Fruit fly (Drosophila melanogaster) whole organism, embryonic: ENCODE results near the gene mRpL12.

ENCODE experiments used
- Abd-B ChIP-seq: fragments of 200-800 bp; sonication (Bioruptor generic); optimal IDR thresholded peaks from 2 replicates; lab custom pipeline; 2018; ENCODE audit warnings: missing biosample characterization, mild to moderate bottlenecking, missing genetic modification characterization, moderate library complexity
- Atf6 ChIP-seq: fragments of 200-800 bp; sonication (Bioruptor generic); IDR thresholded peaks from 2 replicates; pipeline ENCODE4 v1.3.6; 2022; ENCODE audit warnings: missing biosample characterization, missing genetic modification characterization
- CG10147 ChIP-seq: fragments of 200-800 bp; sonication (Bioruptor generic); optimal IDR thresholded peaks from 2 replicates; lab custom pipeline; 2019; ENCODE audit warnings: missing biosample characterization, mild to moderate bottlenecking, missing genetic modification characterization, moderate library complexity
- CG10267 ChIP-seq: fragments of 200-800 bp; sonication (Bioruptor generic); optimal IDR thresholded peaks from 2 replicates; lab custom pipeline; 2018; ENCODE audit warnings: missing biosample characterization, mild to moderate bottlenecking, missing genetic modification characterization, moderate library complexity
- CG10979 ChIP-seq: fragments of 200-800 bp; sonication (Bioruptor generic); optimal IDR thresholded peaks from 2 replicates; lab custom pipeline; 2018; ENCODE audit warnings: missing biosample characterization, mild to moderate bottlenecking, missing genetic modification characterization, moderate library complexity
- CG11398 ChIP-seq: fragments of 200-800 bp; sonication (Bioruptor generic); optimal IDR thresholded peaks from 2 replicates; lab custom pipeline; 2016; ENCODE audit warnings: missing biosample characterization, missing genetic modification characterization
- CG11695 ChIP-seq: fragments of 200-800 bp; sonication (Bioruptor generic); IDR thresholded peaks from 3 replicates; pipeline ENCODE4 v1.3.6; 2022; ENCODE audit warnings: missing biosample characterization, missing genetic modification characterization
- CG12219 ChIP-seq: fragments of 200-800 bp; sonication (Bioruptor generic); optimal IDR thresholded peaks from 3 replicates; lab custom pipeline; 2018; ENCODE audit warnings: missing biosample characterization, mild to moderate bottlenecking, missing genetic modification characterization
- CG12299 ChIP-seq: fragments of 200-800 bp; sonication (Bioruptor generic); optimal IDR thresholded peaks from 2 replicates; lab custom pipeline; 2018; ENCODE audit warnings: missing biosample characterization, mild to moderate bottlenecking, missing genetic modification characterization
- CG14710 ChIP-seq: fragments of 200-800 bp; sonication (Bioruptor generic); optimal IDR thresholded peaks from 3 replicates; lab custom pipeline; 2019; ENCODE audit warnings: missing biosample characterization, mild to moderate bottlenecking, missing genetic modification characterization, moderate library complexity
- CG15011 ChIP-seq: fragments of 200-800 bp; sonication (Bioruptor generic); optimal IDR thresholded peaks from 3 replicates; lab custom pipeline; 2018; ENCODE audit warnings: missing biosample characterization, mild to moderate bottlenecking, missing genetic modification characterization
- CG16863 ChIP-seq: fragments of 200-800 bp; sonication (Bioruptor generic); optimal IDR thresholded peaks from 3 replicates; lab custom pipeline; 2016; ENCODE audit warnings: missing biosample characterization, missing genetic modification characterization
- CG17328 ChIP-seq: fragments of 200-800 bp; sonication (Bioruptor generic); IDR thresholded peaks from 2 replicates; pipeline ENCODE4 v1.3.6; 2022; ENCODE audit warnings: missing biosample characterization, missing genetic modification characterization
- CG17359 ChIP-seq: fragments of 200-800 bp; sonication (Bioruptor generic); optimal IDR thresholded peaks from 3 replicates; lab custom pipeline; 2018; ENCODE audit warnings: missing biosample characterization, mild to moderate bottlenecking, missing genetic modification characterization, moderate library complexity
- CG18262 ChIP-seq: fragments of 200-800 bp; optimal IDR thresholded peaks from 3 replicates; lab custom pipeline; 2019; ENCODE audit warnings: missing biosample characterization, mild to moderate bottlenecking, missing genetic modification characterization, moderate library complexity
- CG30403 ChIP-seq: fragments of 200-800 bp; sonication (Bioruptor generic); optimal IDR thresholded peaks from 3 replicates; lab custom pipeline; 2016; ENCODE audit warnings: missing biosample characterization, missing genetic modification characterization
- CG3995 ChIP-seq: fragments of 200-800 bp; sonication (Bioruptor generic); optimal IDR thresholded peaks from 3 replicates; lab custom pipeline; 2016; ENCODE audit warnings: missing biosample characterization, missing genetic modification characterization
- CG4424 ChIP-seq: fragments of 200-800 bp; sonication (Bioruptor generic); optimal IDR thresholded peaks from 3 replicates; lab custom pipeline; 2016; ENCODE audit warnings: missing biosample characterization, missing genetic modification characterization
- CG6765 ChIP-seq: fragments of 200-800 bp; sonication (Bioruptor generic); optimal IDR thresholded peaks from 3 replicates; lab custom pipeline; 2017; ENCODE audit warnings: missing biosample characterization, mild to moderate bottlenecking, missing genetic modification characterization
- CG7928 ChIP-seq: fragments of 200-800 bp; sonication (Bioruptor generic); optimal IDR thresholded peaks from 2 replicates; lab custom pipeline; 2017; ENCODE audit warnings: missing biosample characterization, mild to moderate bottlenecking, missing genetic modification characterization
- Deaf1 ChIP-seq: fragments of 200-800 bp; optimal IDR thresholded peaks from 3 replicates; lab custom pipeline; 2019; ENCODE audit warnings: missing biosample characterization, mild to moderate bottlenecking, missing genetic modification characterization, moderate library complexity
- Drgx ChIP-seq: fragments of 200-800 bp; sonication (Bioruptor generic); IDR thresholded peaks from 2 replicates; pipeline ENCODE4 v1.3.6; 2022; ENCODE audit warnings: missing biosample characterization, missing genetic modification characterization
- Hand ChIP-seq: fragments of 200-800 bp; sonication (Bioruptor generic); optimal IDR thresholded peaks from 2 replicates; lab custom pipeline; 2017; ENCODE audit warnings: mild to moderate bottlenecking, missing biosample characterization, missing genetic modification reagents, missing genetic modification characterization
- Spps ChIP-seq: fragments of 200-800 bp; sonication (Bioruptor generic); optimal IDR thresholded peaks from 2 replicates; lab custom pipeline; 2018; ENCODE audit warnings: missing biosample characterization, mild to moderate bottlenecking, missing genetic modification characterization
- Sry-δ ChIP-seq: fragments of 200-800 bp; sonication (Bioruptor generic); optimal IDR thresholded peaks from 2 replicates; lab custom pipeline; 2016; ENCODE audit warnings: missing biosample characterization, missing genetic modification characterization
- Stat92E ChIP-seq, 3 experiments: fragments of >200 bp in 2 of 3; fragments of 200-800 bp in 1 of 3; sonication (Bioruptor generic) in 1 of 3; optimal IDR thresholded peaks; 2 replicates each; lab custom pipeline; 2017 to 2019; ENCODE audit warnings: missing biosample characterization in 3 of 3, missing genetic modification characterization in 3 of 3, mild to moderate bottlenecking in 1 of 3, moderate library complexity in 1 of 3
- Trl ChIP-seq, 3 experiments: fragments of >200 bp in 2 of 3; fragments of 200-800 bp in 1 of 3; sonication (Bioruptor generic) in 1 of 3; optimal IDR thresholded peaks; 2 replicates in 1 of 3; 3 replicates in 2 of 3; lab custom pipeline; 2016 to 2017; ENCODE audit warnings: missing biosample characterization in 1 of 3, missing genetic modification characterization in 1 of 3
- ato ChIP-seq: fragments of 200-800 bp; sonication (Bioruptor generic); IDR thresholded peaks from 2 replicates; pipeline ENCODE4 v1.3.6; 2022; ENCODE audit warnings: missing biosample characterization, missing genetic modification characterization; ENCODE audit not compliant: partially characterized antibody
- cato ChIP-seq: fragments of 200-800 bp; sonication (Bioruptor generic); optimal IDR thresholded peaks from 2 replicates; lab custom pipeline; 2016; ENCODE audit warnings: missing biosample characterization, missing genetic modification characterization, borderline replicate concordance
- caup ChIP-seq: fragments of 200-800 bp; sonication (Bioruptor generic); optimal IDR thresholded peaks from 3 replicates; lab custom pipeline; 2017; ENCODE audit warnings: missing biosample characterization, mild to moderate bottlenecking, missing genetic modification characterization, moderate library complexity; ENCODE audit not compliant: severe bottlenecking
- dimm ChIP-seq: fragments of 200-800 bp; sonication (Bioruptor generic); IDR thresholded peaks from 2 replicates; pipeline ENCODE4 v1.3.6; 2022; ENCODE audit warnings: missing biosample characterization, missing genetic modification characterization
- emc ChIP-seq: fragments of 200-800 bp; sonication (Bioruptor generic); optimal IDR thresholded peaks from 2 replicates; lab custom pipeline; 2016; ENCODE audit warnings: missing biosample characterization, missing genetic modification characterization
- en ChIP-seq: fragments of 200-800 bp; sonication (Bioruptor generic); optimal IDR thresholded peaks from 2 replicates; lab custom pipeline; 2016; ENCODE audit warnings: missing biosample characterization, missing genetic modification characterization
- ewg ChIP-seq: fragments of 200-800 bp; sonication (Bioruptor generic); optimal IDR thresholded peaks from 3 replicates; lab custom pipeline; 2017; ENCODE audit warnings: mild to moderate bottlenecking, missing biosample characterization, missing genetic modification reagents, missing genetic modification characterization
- ftz-f1 ChIP-seq: fragments of 200-800 bp; sonication (Bioruptor generic); optimal IDR thresholded peaks from 2 replicates; lab custom pipeline; 2016; ENCODE audit warnings: missing biosample characterization, missing genetic modification characterization
- fu2 ChIP-seq: fragments of 200-800 bp; sonication (Bioruptor generic); optimal IDR thresholded peaks from 2 replicates; lab custom pipeline; 2016; ENCODE audit warnings: missing biosample characterization, missing genetic modification characterization
- grn ChIP-seq: fragments of 200-800 bp; sonication (Bioruptor generic); optimal IDR thresholded peaks from 3 replicates; lab custom pipeline; 2017; ENCODE audit warnings: missing biosample characterization, missing genetic modification characterization
- kah ChIP-seq: fragments of 200-800 bp; sonication (Bioruptor generic); optimal IDR thresholded peaks from 2 replicates; lab custom pipeline; 2018; ENCODE audit warnings: missing biosample characterization, mild to moderate bottlenecking, missing genetic modification characterization
- mirr ChIP-seq: fragments of 200-800 bp; sonication (Bioruptor generic); optimal IDR thresholded peaks from 3 replicates; lab custom pipeline; 2018; ENCODE audit warnings: missing biosample characterization, mild to moderate bottlenecking, missing genetic modification characterization
- nau ChIP-seq: fragments of 200-800 bp; sonication (Bioruptor generic); optimal IDR thresholded peaks from 3 replicates; lab custom pipeline; 2017; ENCODE audit warnings: missing biosample characterization, mild to moderate bottlenecking, missing genetic modification characterization, missing genetic modification reagents
- nom ChIP-seq: fragments of 200-800 bp; sonication (Bioruptor generic); optimal IDR thresholded peaks from 2 replicates; lab custom pipeline; 2017; ENCODE audit warnings: missing biosample characterization, missing genetic modification characterization, mild to moderate bottlenecking, moderate library complexity, missing genetic modification reagents
- pb ChIP-seq: fragments of 200-800 bp; sonication (Bioruptor generic); optimal IDR thresholded peaks from 3 replicates; lab custom pipeline; 2016; ENCODE audit warnings: missing biosample characterization, missing genetic modification characterization
- phol ChIP-seq: fragments of 200-800 bp; sonication (Bioruptor generic); optimal IDR thresholded peaks from 3 replicates; lab custom pipeline; 2018; ENCODE audit warnings: missing biosample characterization, mild to moderate bottlenecking, missing genetic modification characterization, moderate library complexity
- prd ChIP-seq, 3 experiments: fragments of >200 bp in 2 of 3; fragments of 200-800 bp in 1 of 3; sonication (Bioruptor generic) in 1 of 3; optimal IDR thresholded peaks in 2 of 3; IDR thresholded peaks in 1 of 3; 2 replicates in 2 of 3; 3 replicates in 1 of 3; pipeline versions ENCODE4 v1.3.6 to Lab custom; 2017 to 2022; ENCODE audit warnings: missing biosample characterization in 1 of 3, missing genetic modification characterization in 1 of 3
- run ChIP-seq: fragments of 200-800 bp; sonication (Bioruptor generic); optimal IDR thresholded peaks from 3 replicates; lab custom pipeline; 2018; ENCODE audit warnings: missing biosample characterization, mild to moderate bottlenecking, missing genetic modification characterization
- seq ChIP-seq: fragments of 200-800 bp; sonication (Bioruptor generic); IDR thresholded peaks from 2 replicates; pipeline ENCODE4 v1.3.6; 2022; ENCODE audit warnings: missing biosample characterization, missing genetic modification characterization
- sqz ChIP-seq: fragments of 200-800 bp; sonication (Bioruptor generic); optimal IDR thresholded peaks from 3 replicates; lab custom pipeline; 2018; ENCODE audit warnings: missing biosample characterization, mild to moderate bottlenecking, missing genetic modification characterization
- ttk ChIP-seq: fragments of 200-800 bp; sonication (Bioruptor generic); IDR thresholded peaks from 2 replicates; pipeline ENCODE4 v2.1.2; 2022; ENCODE audit warnings: missing biosample characterization, missing genetic modification characterization

mRpL12 gene

dm6 chr3L:8996173-8996767 lies 39.7 kb downstream of the mRpL12 start (continued):
- TF ChIP-seq grn (GFP tag; lab: Kevin White, UChicago) (no peak), Stat92E (GFP tag; optimal IDR thresholded peaks at IDR 0.05; lab: Kevin White, UChicago) (no peak), nom (GFP tag; lab: Kevin White, UChicago) (no peak), CG7928 (no peak), CG10979 (tag; lab: Kevin White, UChicago) (peak; percentile 69), cato (GFP tag; lab: Kevin White, UChicago) (peak; percentile 24), nau (GFP tag; lab: Kevin White, UChicago) (no peak), fu2 (GFP tag; lab: Kevin White, UChicago) (peak; percentile 24), en (no peak), Sry-δ (GFP tag; lab: Kevin White, UChicago) (no peak), CG14710 (tag; lab: Kevin White, UChicago) (peak; percentile 49), phol (peak; percentile 64), CG10267 (tag; lab: Kevin White, UChicago) (peak; percentile 57), CG18262 (no peak), Spps (tag; lab: Kevin White, UChicago) (peak; percentile 31), ewg (GFP tag; lab: Kevin White, UChicago) (peak; percentile 58), CG3995 (peak; percentile 30), pb (no peak), Deaf1 (tag; lab: Kevin White, UChicago) (no peak), CG16863 (GFP tag; lab: Kevin White, UChicago) (peak; percentile 45), Atf6 (GFP tag; lab: Robert Waterston, UW) (no peak), CG17359 (tag; lab: Kevin White, UChicago) (peak; percentile 84), CG10147 (GFP tag; lab: Kevin White, UChicago) (no peak), CG15011 (GFP tag; lab: Kevin White, UChicago) (peak; percentile 11), CG30403 (peak; percentile 68), Hand (GFP tag; lab: Kevin White, UChicago) (no peak), kah (GFP tag; lab: Kevin White, UChicago) (no peak), Abd-B (peak; percentile 58), CG12219 (GFP tag; lab: Kevin White, UChicago) (peak; percentile 35), sqz (GFP tag; lab: Kevin White, UChicago) (no peak), prd (optimal IDR thresholded peaks at IDR 0.05; lab: Kevin White, UChicago) (no peak), prd (GFP tag; IDR thresholded peaks at IDR 0.05; lab: Robert Waterston, UW) (peak; percentile 78), mirr (no peak), CG12299 (tag; lab: Kevin White, UChicago) (no peak), Drgx (GFP tag; lab: Robert Waterston, UW) (peak; percentile 90), CG17328 (GFP tag; lab: Robert Waterston, UW) (peak; percentile 82), ato (GFP tag; lab: Robert Waterston, UW) (no peak), dimm (GFP tag; lab: Robert Waterston, UW) (peak; percentile 51; the same call in 1 of the 2 replicates), CG11695 (GFP tag; lab: Robert Waterston, UW) (0 out of 3 replicates have a peak, but pooled peaks have one; percentile 35), CG4424 (GFP tag; lab: Kevin White, UChicago) (peak; percentile 64), CG11398 (GFP tag; lab: Kevin White, UChicago) (no peak), ftz-f1 (GFP tag; lab: Kevin White, UChicago) (no peak), emc (GFP tag; lab: Kevin White, UChicago) (peak; percentile 25), Trl (optimal IDR thresholded peaks at IDR 0.05; lab: Kevin White, UChicago) (no peak), Trl (GFP tag; optimal IDR thresholded peaks at IDR 0.05; lab: Kevin White, UChicago) (peak; percentile 33), caup (peak; percentile 11), ttk (GFP tag; lab: Robert Waterston, UW) (peak; percentile 75), CG6765 (GFP tag; lab: Kevin White, UChicago) (no peak), run (tag; lab: Kevin White, UChicago) (no peak), seq (GFP tag; lab: Robert Waterston, UW) (peak; percentile 57)
